Worm (Caenorhabditis elegans) whole organism, late embryonic: Measurements from ENCODE around the gene F54C9.11.

Experiments used
- C38D4.7 ChIP-seq: fragments of 200-800 bp; sonication (Bioruptor generic); optimal IDR thresholded peaks from 2 replicates; lab custom pipeline; 2018; ENCODE audit warnings: mild to moderate bottlenecking, missing genetic modification characterization, moderate library complexity, missing compliant biosample characterization
- K02D7.2 ChIP-seq: sonication (generic microtip); optimal IDR thresholded peaks from 2 replicates; lab custom pipeline; 2017; ENCODE audit warnings: mild to moderate bottlenecking, missing genetic modification characterization, missing compliant biosample characterization
- T23F11.4 ChIP-seq: fragments of 200-800 bp; sonication (Bioruptor generic); optimal IDR thresholded peaks from 2 replicates; lab custom pipeline; 2018; ENCODE audit warnings: mild to moderate bottlenecking, missing genetic modification characterization, missing compliant biosample characterization
- Y22D7AL.16 ChIP-seq: sonication (generic microtip); optimal IDR thresholded peaks from 2 replicates; lab custom pipeline; 2016; ENCODE audit warnings: missing genetic modification characterization, missing compliant biosample characterization
- ahr-1 ChIP-seq: sonication (generic microtip); optimal IDR thresholded peaks from 2 replicates; lab custom pipeline; 2016; ENCODE audit warnings: missing genetic modification characterization, missing compliant biosample characterization
- ceh-14 ChIP-seq: sonication (generic microtip); optimal IDR thresholded peaks from 2 replicates; lab custom pipeline; 2016; ENCODE audit warnings: missing genotype, missing genetic modification characterization, missing compliant biosample characterization
- ceh-18 ChIP-seq: sonication (generic microtip); optimal IDR thresholded peaks from 2 replicates; lab custom pipeline; 2016; ENCODE audit warnings: missing genetic modification characterization, missing compliant biosample characterization
- ceh-2 ChIP-seq: sonication (generic microtip); optimal IDR thresholded peaks from 2 replicates; lab custom pipeline; 2016; ENCODE audit warnings: missing genotype, missing genetic modification characterization, missing compliant biosample characterization
- ceh-22 ChIP-seq: sonication (generic microtip); optimal IDR thresholded peaks from 2 replicates; lab custom pipeline; 2017; ENCODE audit warnings: missing biosample characterization, missing genetic modification characterization
- ceh-30 ChIP-seq: fragments of 150-350 bp; optimal IDR thresholded peaks from 2 replicates; lab custom pipeline; 2014; ENCODE audit warnings: missing biosample characterization, missing genetic modification characterization
- ceh-31 ChIP-seq: sonication (generic microtip); optimal IDR thresholded peaks from 2 replicates; lab custom pipeline; 2016; ENCODE audit warnings: missing genetic modification characterization, missing compliant biosample characterization
- ceh-34 ChIP-seq: sonication (generic microtip); optimal IDR thresholded peaks from 2 replicates; lab custom pipeline; 2016; ENCODE audit warnings: mild to moderate bottlenecking, missing genetic modification characterization, missing compliant biosample characterization
- ceh-45 ChIP-seq: fragments of 200-800 bp; sonication (Bioruptor generic); IDR thresholded peaks from 2 replicates; pipeline ENCODE4 v1.3.6; 2022; ENCODE audit warnings: missing genetic modification reagents, missing genetic modification characterization, missing compliant biosample characterization
- ceh-48 ChIP-seq: sonication (generic microtip); optimal IDR thresholded peaks from 2 replicates; lab custom pipeline; 2016; ENCODE audit warnings: missing genetic modification characterization, inconsistent platforms, missing compliant biosample characterization
- ceh-6 ChIP-seq: fragments of 200-800 bp; sonication (Bioruptor generic); optimal IDR thresholded peaks from 2 replicates; lab custom pipeline; 2018; ENCODE audit warnings: mild to moderate bottlenecking, missing genetic modification characterization, missing compliant biosample characterization
- che-1 ChIP-seq: sonication (generic microtip); optimal IDR thresholded peaks from 2 replicates; lab custom pipeline; 2016; ENCODE audit warnings: mild to moderate bottlenecking, missing genetic modification characterization, missing compliant biosample characterization
- dmd-4 ChIP-seq: sonication (generic microtip); optimal IDR thresholded peaks from 2 replicates; lab custom pipeline; 2016; ENCODE audit warnings: borderline replicate concordance, missing genetic modification characterization, missing compliant biosample characterization
- elt-2 ChIP-seq: sonication (generic microtip); optimal IDR thresholded peaks from 2 replicates; lab custom pipeline; 2016; ENCODE audit warnings: missing genetic modification reagents, missing genetic modification characterization, missing compliant biosample characterization
- elt-4 ChIP-seq: sonication (generic microtip); optimal IDR thresholded peaks from 2 replicates; lab custom pipeline; 2016; ENCODE audit warnings: missing genetic modification characterization, missing compliant biosample characterization
- ets-4 ChIP-seq: sonication (generic microtip); optimal IDR thresholded peaks from 2 replicates; lab custom pipeline; 2016; ENCODE audit warnings: missing genetic modification characterization, missing compliant biosample characterization
- eyg-1 ChIP-seq: sonication (generic microtip); optimal IDR thresholded peaks from 2 replicates; lab custom pipeline; 2016; ENCODE audit warnings: missing genotype, missing genetic modification characterization, missing compliant biosample characterization
- gmeb-2 ChIP-seq: sonication (generic microtip); optimal IDR thresholded peaks from 2 replicates; lab custom pipeline; 2016; ENCODE audit warnings: missing genetic modification characterization, inconsistent platforms, missing compliant biosample characterization
- hlh-13 ChIP-seq: fragments of 200-800 bp; sonication (Bioruptor generic); optimal IDR thresholded peaks from 2 replicates; lab custom pipeline; 2018; ENCODE audit warnings: mild to moderate bottlenecking, missing genetic modification characterization, missing compliant biosample characterization
- hlh-15 ChIP-seq: sonication (generic microtip); optimal IDR thresholded peaks from 2 replicates; lab custom pipeline; 2016; ENCODE audit warnings: missing genetic modification characterization, missing compliant biosample characterization
- hlh-6 ChIP-seq: sonication (generic microtip); optimal IDR thresholded peaks from 2 replicates; lab custom pipeline; 2016; ENCODE audit warnings: missing genotype, missing genetic modification characterization, missing compliant biosample characterization
- lim-6 ChIP-seq: sonication (generic microtip); optimal IDR thresholded peaks from 2 replicates; lab custom pipeline; 2016; ENCODE audit warnings: missing genetic modification characterization, missing compliant biosample characterization
- lin-11 ChIP-seq: fragments of 200-800 bp; sonication (Bioruptor generic); optimal IDR thresholded peaks from 2 replicates; lab custom pipeline; 2018; ENCODE audit warnings: mild to moderate bottlenecking, missing genetic modification characterization, missing compliant biosample characterization
- mec-3 ChIP-seq: sonication (generic microtip); optimal IDR thresholded peaks from 2 replicates; lab custom pipeline; 2016; ENCODE audit warnings: borderline replicate concordance, missing genetic modification characterization, missing compliant biosample characterization
- nfya-1 ChIP-seq: sonication (generic microtip); optimal IDR thresholded peaks from 2 replicates; lab custom pipeline; 2017; ENCODE audit warnings: missing genetic modification characterization, mild to moderate bottlenecking, missing compliant biosample characterization, antibody characterized with exemption, moderate library complexity
- nhr-232 ChIP-seq: sonication (generic microtip); optimal IDR thresholded peaks from 2 replicates; lab custom pipeline; 2016; ENCODE audit warnings: missing genetic modification characterization, missing compliant biosample characterization
- odd-2 ChIP-seq: sonication (generic microtip); optimal IDR thresholded peaks from 2 replicates; lab custom pipeline; 2017; ENCODE audit warnings: antibody characterized with exemption, mild to moderate bottlenecking, missing genetic modification characterization, missing compliant biosample characterization
- pag-3 ChIP-seq: sonication (generic microtip); optimal IDR thresholded peaks from 2 replicates; lab custom pipeline; 2016; ENCODE audit warnings: missing compliant biosample characterization, missing genetic modification characterization, borderline replicate concordance
- pat-9 ChIP-seq: fragments of 200-800 bp; sonication (Bioruptor generic); optimal IDR thresholded peaks from 2 replicates; lab custom pipeline; 2018; ENCODE audit warnings: mild to moderate bottlenecking, missing genetic modification characterization, moderate library complexity, missing compliant biosample characterization
- pax-1 ChIP-seq: fragments of 150-350 bp; optimal IDR thresholded peaks from 2 replicates; lab custom pipeline; 2014; ENCODE audit warnings: missing biosample characterization, missing genetic modification characterization
- pha-4 ChIP-seq: fragments of 150-350 bp; optimal IDR thresholded peaks from 2 replicates; lab custom pipeline; 2018; ENCODE audit warnings: missing biosample characterization, missing genetic modification reagents, missing genetic modification characterization
- pros-1 ChIP-seq: fragments of 150-350 bp; optimal IDR thresholded peaks from 2 replicates; lab custom pipeline; 2014; ENCODE audit warnings: missing biosample characterization, missing genetic modification reagents, missing genetic modification characterization
- ref-2 ChIP-seq: sonication (generic microtip); optimal IDR thresholded peaks from 2 replicates; lab custom pipeline; 2016; ENCODE audit warnings: missing genetic modification characterization, missing compliant biosample characterization
- rnt-1 ChIP-seq: sonication (generic microtip); optimal IDR thresholded peaks from 2 replicates; lab custom pipeline; 2016; ENCODE audit warnings: missing genetic modification characterization, missing compliant biosample characterization
- sdc-2 ChIP-seq: sonication (generic microtip); optimal IDR thresholded peaks from 2 replicates; lab custom pipeline; 2016; ENCODE audit warnings: missing genotype, missing genetic modification characterization, missing compliant biosample characterization
- sox-2 ChIP-seq: fragments of 200-800 bp; sonication (Bioruptor generic); IDR thresholded peaks from 2 replicates; pipeline ENCODE4 v1.3.6; 2022; ENCODE audit warnings: missing genetic modification reagents, missing genetic modification characterization, missing compliant biosample characterization
- syd-9 ChIP-seq: sonication (generic microtip); optimal IDR thresholded peaks from 2 replicates; lab custom pipeline; 2016; ENCODE audit warnings: mild to moderate bottlenecking, missing genetic modification characterization, moderate library complexity, missing compliant biosample characterization
- tbx-2 ChIP-seq: sonication (generic microtip); optimal IDR thresholded peaks from 2 replicates; lab custom pipeline; 2016; ENCODE audit warnings: missing genetic modification characterization, missing compliant biosample characterization
- tbx-7 ChIP-seq: sonication (generic microtip); optimal IDR thresholded peaks from 2 replicates; lab custom pipeline; 2016; ENCODE audit warnings: missing genotype, missing genetic modification characterization, missing compliant biosample characterization
- ttx-3 ChIP-seq: sonication (generic microtip); optimal IDR thresholded peaks from 2 replicates; lab custom pipeline; 2016; ENCODE audit warnings: missing genetic modification reagents, missing genetic modification characterization, missing compliant biosample characterization
- unc-3 ChIP-seq, 2 experiments: fragments of 200-800 bp in 1 of 2; sonication (Bioruptor generic) in 1 of 2; sonication (generic microtip) in 1 of 2; conservative IDR thresholded peaks in 1 of 2; optimal IDR thresholded peaks in 1 of 2; 2 replicates each; pipeline versions ENCODE4 v1.3.6 to Lab custom; 2016 to 2022; ENCODE audit warnings: missing compliant biosample characterization in 2 of 2, missing genetic modification characterization in 2 of 2, missing genetic modification reagents in 1 of 2
- unc-42 ChIP-seq: sonication (generic microtip); optimal IDR thresholded peaks from 2 replicates; lab custom pipeline; 2016; ENCODE audit warnings: missing genotype, missing genetic modification characterization, missing compliant biosample characterization
- unc-55 ChIP-seq: sonication (generic microtip); optimal IDR thresholded peaks from 2 replicates; lab custom pipeline; 2017; ENCODE audit warnings: missing biosample characterization, missing genetic modification reagents, missing genetic modification characterization

F54C9.11 gene

ce11 chrII:8554568-8554967, 30.3 kb downstream of the F54C9.11 start:
- TF ChIP-seq ahr-1 (tag; lab: Kevin White, UChicago) (no peak), tbx-7 (tag; lab: Kevin White, UChicago) (no peak), mec-3 (no peak), pha-4 (tag; lab: Kevin White, UChicago) (no peak), ceh-2 (no peak), odd-2 (tag; lab: Kevin White, UChicago) (no peak), tbx-2 (tag; lab: Kevin White, UChicago) (no peak)

- TF ChIP-seq odd-2 (tag; lab: Kevin White, UChicago) (no peak), unc-42 (tag; lab: Kevin White, UChicago) (peak; percentile 81)
- TF ChIP-seq, all 69 proteins: peak for 1
These were observed 33.8 kb downstream of the F54C9.11 start for ce11 chrII:8551100-8551499.

ce11 chrII:8546975-8547374, 37.9 kb downstream of the F54C9.11 start:
- peak; percentile 88 for TF ChIP-seq che-1
- TF ChIP-seq elt-2 (tag; lab: Kevin White, UChicago): peak; percentile 92
- peak; percentile 82 for TF ChIP-seq hlh-13
- no peak for TF ChIP-seq lim-6 (tag; lab: Kevin White, UChicago)
- peak; percentile 74 for TF ChIP-seq ceh-2
- peak; percentile 85 for TF ChIP-seq hlh-6 (tag; lab: Kevin White, UChicago)
- peak; percentile 74 for TF ChIP-seq sox-2 (GFP tag; lab: Robert Waterston, UW)
- TF ChIP-seq pat-9: peak; percentile 83
- peak; percentile 28 for TF ChIP-seq ceh-30 (tag; lab: Kevin White, UChicago)
- peak; percentile 78 for TF ChIP-seq syd-9 (tag; lab: Kevin White, UChicago)
- TF ChIP-seq ceh-48 (tag; lab: Kevin White, UChicago): peak; percentile 82
- peak; percentile 83 for TF ChIP-seq eyg-1 (tag; lab: Kevin White, UChicago)
- peak; percentile 27 for TF ChIP-seq pag-3 (tag; lab: Kevin White, UChicago)
- peak; percentile 56 for TF ChIP-seq ceh-18 (tag; lab: Kevin White, UChicago)
- TF ChIP-seq ets-4 (tag; lab: Kevin White, UChicago): peak; percentile 71
- peak; percentile 56 for TF ChIP-seq dmd-4 (tag; lab: Kevin White, UChicago)
- peak; percentile 83 for TF ChIP-seq lin-11 (tag; lab: Kevin White, UChicago)
- peak; percentile 86 for TF ChIP-seq gmeb-2 (tag; lab: Kevin White, UChicago)
- peak; percentile 6 for TF ChIP-seq unc-42 (tag; lab: Kevin White, UChicago)
- peak; percentile 71; the same call in 1 of the 2 replicates for TF ChIP-seq unc-3 (GFP tag; conservative IDR thresholded peaks at IDR 0.05; lab: Robert Waterston, UW)
- peak; percentile 75 for TF ChIP-seq unc-3 (tag; optimal IDR thresholded peaks at IDR 0.05; lab: Kevin White, UChicago)
- TF ChIP-seq elt-4: no peak
- peak; percentile 66 for TF ChIP-seq ceh-31 (tag; lab: Kevin White, UChicago)
- no peak for TF ChIP-seq ref-2 (tag; lab: Kevin White, UChicago)
- no peak for TF ChIP-seq pha-4 (tag; lab: Kevin White, UChicago)
- peak; percentile 61 for TF ChIP-seq T23F11.4
- peak; percentile 59 for TF ChIP-seq Y22D7AL.16 (tag; lab: Kevin White, UChicago)
- peak; percentile 76; the same call in 1 of the 2 replicates for TF ChIP-seq ceh-45 (GFP tag; lab: Robert Waterston, UW)
- TF ChIP-seq rnt-1: peak; percentile 79
- peak; percentile 90 for TF ChIP-seq ceh-34
- TF ChIP-seq nhr-232: peak; percentile 65
- TF ChIP-seq ceh-14 (tag; lab: Kevin White, UChicago): peak; percentile 59
- TF ChIP-seq nfya-1 (tag; lab: Kevin White, UChicago): peak; percentile 51
- TF ChIP-seq sdc-2: peak; percentile 63
- no peak for TF ChIP-seq ceh-22 (tag; lab: Kevin White, UChicago)
- no peak for TF ChIP-seq pax-1 (tag; lab: Kevin White, UChicago)
- no peak for TF ChIP-seq pros-1
- no peak for TF ChIP-seq mec-3
- TF ChIP-seq ttx-3 (tag; lab: Kevin White, UChicago): peak; percentile 84
- peak; percentile 78 for TF ChIP-seq C38D4.7 (GFP tag; lab: Kevin White, UChicago)
- TF ChIP-seq odd-2 (tag; lab: Kevin White, UChicago): peak; percentile 23
- peak; percentile 85 for TF ChIP-seq K02D7.2 (tag; lab: Kevin White, UChicago)
- TF ChIP-seq hlh-15 (tag; lab: Kevin White, UChicago): peak; percentile 61
- TF ChIP-seq unc-55 (GFP tag; lab: Kevin White, UChicago): no peak
- TF ChIP-seq ceh-6 (GFP tag; lab: Kevin White, UChicago): peak; percentile 87
- peak; percentile 70 for TF ChIP-seq tbx-7 (tag; lab: Kevin White, UChicago)
